Worm (Caenorhabditis elegans): ENCODE measurements around the gene C53A5.11.
A peak's percentile ranks its signal among the peaks of the same experiment; 100 is the strongest.

The C53A5.11 gene

DNA sequence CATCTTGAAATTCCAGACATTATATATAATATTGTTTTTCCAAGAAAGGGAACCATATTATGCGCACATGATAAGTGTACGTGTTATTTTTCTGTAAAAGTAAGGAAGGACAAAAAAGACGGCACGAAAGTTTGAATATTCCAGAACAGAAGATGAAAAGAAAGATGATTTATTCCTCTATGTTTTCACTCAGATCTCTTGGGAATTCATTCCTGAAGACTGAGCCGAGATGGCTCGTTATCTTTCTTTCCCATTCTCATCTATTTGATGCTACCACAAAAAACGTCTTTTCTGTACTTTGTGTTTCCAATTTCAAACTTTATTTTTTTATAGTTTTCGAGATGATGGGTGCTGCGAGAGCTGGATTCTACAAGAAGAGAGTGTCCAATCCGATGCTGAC is 41.1 kb downstream of the C53A5.11 start:
- TF ChIP-seq nhr-76 (tag; optimal IDR thresholded peaks at IDR 0.05) (no peak), lin-38 (GFP tag; IDR thresholded peaks at IDR 0.05) (no peak), hlh-30 (tag; optimal IDR thresholded peaks at IDR 0.05; ENCODE audit: insufficient read depth) (no peak), dmd-6 (GFP tag; IDR thresholded peaks at IDR 0.05) (no peak), unc-62 (GFP tag; optimal IDR thresholded peaks at IDR 0.05 in 1 of 2) (no peak), unc-62 (tag; optimal IDR thresholded peaks at IDR 0.05) (no peak)

DNA sequence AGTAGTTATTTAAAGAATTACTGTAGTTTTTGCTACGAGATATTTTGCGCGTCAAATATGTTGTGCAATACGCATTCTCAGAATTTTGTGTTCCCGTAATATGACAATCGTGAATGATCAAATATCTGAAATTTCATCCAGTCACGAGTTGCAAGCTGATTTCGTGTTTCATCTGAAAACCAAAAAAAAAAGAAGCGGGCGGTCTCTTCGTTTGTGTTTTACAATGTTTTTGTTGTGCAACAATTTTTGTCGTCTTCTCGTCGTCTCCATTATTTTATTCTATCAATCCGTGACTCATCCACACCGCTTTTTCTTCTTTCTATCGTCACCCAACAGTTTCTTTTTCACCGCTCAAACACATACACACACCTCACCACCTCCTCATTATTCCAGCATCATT is 47.0 kb downstream of the C53A5.11 start, which contains the start of gene R11H6.4:
Gene R11H6.4 (plus strand): TSS at position 301 of the 400 bp plus-strand sequence.
- TF ChIP-seq jun-1 (tag; optimal IDR thresholded peaks at IDR 0.05) (no peak), ZK337.2 (GFP tag; IDR thresholded peaks at IDR 0.05) (no peak), T20F7.1 (GFP tag; optimal IDR thresholded peaks at IDR 0.05) (no peak), mxl-2 (GFP tag; conservative IDR thresholded peaks at IDR 0.05) (no peak), nhr-237 (tag; optimal IDR thresholded peaks at IDR 0.05) (no peak), attf-4 (tag; optimal IDR thresholded peaks at IDR 0.05) (no peak), duxl-1 (tag; optimal IDR thresholded peaks at IDR 0.05; ENCODE audit: poor library complexity) (no peak), lim-7 (GFP tag; IDR thresholded peaks at IDR 0.05) (no peak)

DNA sequence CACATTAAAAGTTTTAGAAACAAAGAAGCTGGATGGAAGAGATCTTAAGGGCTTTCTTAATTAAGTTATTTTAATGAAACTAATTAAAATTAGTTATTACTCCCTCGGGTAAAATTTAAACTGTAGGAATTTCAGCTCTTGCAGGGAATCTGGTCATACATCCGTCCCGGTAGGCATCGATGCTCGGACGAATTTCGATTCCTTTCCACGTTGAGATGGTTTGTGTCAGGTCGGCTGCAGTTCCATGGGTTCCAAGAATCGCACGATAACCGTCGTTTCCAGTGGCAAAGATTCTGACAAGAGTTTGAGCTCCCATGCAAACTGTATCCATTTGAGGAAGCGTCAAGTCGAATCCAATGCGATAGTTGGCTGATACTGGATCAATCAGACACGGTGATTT is 48.1 kb downstream of the C53A5.11 start:
- TF ChIP-seq aha-1 (tag) (peak; percentile 57), hlh-11 (tag; optimal IDR thresholded peaks at IDR 0.05) (no peak)

DNA sequence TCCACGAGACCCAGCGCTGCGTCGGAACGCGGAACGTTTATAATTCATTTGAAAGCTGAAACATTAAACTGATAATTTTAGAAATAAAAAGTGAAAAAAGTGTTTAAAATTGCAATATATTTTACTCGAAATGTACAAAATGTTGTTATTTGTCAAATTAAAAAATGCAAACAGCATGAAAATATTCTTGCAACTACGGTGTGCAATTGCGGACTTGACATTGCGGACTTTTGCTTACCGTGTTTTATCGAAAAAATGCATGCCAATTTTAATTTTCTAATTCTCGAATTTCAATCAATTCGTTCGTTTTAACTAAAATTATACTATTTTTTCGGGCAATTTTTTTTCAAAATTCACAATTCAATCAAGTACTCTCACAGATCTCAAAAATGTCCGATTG is 49.5 kb downstream of the C53A5.11 start, which contains the start of the genes R11H6.5 and ccnk-1:
Gene R11H6.5 (minus strand): TSS at position 55 of the 400 bp plus-strand sequence.
Gene ccnk-1 (plus strand): TSS at position 381 of the 400 bp plus-strand sequence.
- TF ChIP-seq nhr-6 (tag; optimal IDR thresholded peaks at IDR 0.05) = peak; percentile 84
- TF ChIP-seq dpl-1 (GFP tag; optimal IDR thresholded peaks at IDR 0.05) = peak; percentile 49
- TF ChIP-seq rbr-2 (tag; optimal IDR thresholded peaks at IDR 0.05) = peak; percentile 18
- no peak for TF ChIP-seq daf-16 (GFP tag; optimal IDR thresholded peaks at IDR 0.05)
- TF ChIP-seq daf-16 (tag; optimal IDR thresholded peaks at IDR 0.05) = no peak
- TF ChIP-seq daf-12 (tag; optimal IDR thresholded peaks at IDR 0.05) = no peak
- TF ChIP-seq lin-38 (GFP tag; IDR thresholded peaks at IDR 0.05) = peak; percentile 9; the same call in 1 of the 2 replicates
- TF ChIP-seq mes-2 (tag; optimal IDR thresholded peaks at IDR 0.05; ENCODE audit: poor library complexity, severe bottlenecking) = peak; percentile 69
- peak; percentile 30 for TF ChIP-seq dve-1 (tag; optimal IDR thresholded peaks at IDR 0.05; ENCODE audit: insufficient read depth)
- TF ChIP-seq lsy-2 (tag; optimal IDR thresholded peaks at IDR 0.05) = peak; percentile 90 to 99
- peak; percentile 43 for TF ChIP-seq hlh-30 (tag; optimal IDR thresholded peaks at IDR 0.05; ENCODE audit: insufficient read depth)
- TF ChIP-seq gei-8 (GFP tag; optimal IDR thresholded peaks at IDR 0.05) = no peak
- no peak for TF ChIP-seq zip-11 (GFP tag; IDR thresholded peaks at IDR 0.05)
- no peak for TF ChIP-seq nhr-10 (tag; optimal IDR thresholded peaks at IDR 0.05)
- TF ChIP-seq skn-1 (tag; optimal IDR thresholded peaks at IDR 0.05) = no peak
- no peak for TF ChIP-seq hif-1 (tag; optimal IDR thresholded peaks at IDR 0.05)
- no peak for TF ChIP-seq nhr-48 (tag; optimal IDR thresholded peaks at IDR 0.05)
- peak; percentile 42 for TF ChIP-seq mep-1 (tag; optimal IDR thresholded peaks at IDR 0.05)
- TF ChIP-seq zfp-2 (tag; optimal IDR thresholded peaks at IDR 0.05) = no peak
- peak in 1 of 2 experiments; percentile 4 for TF ChIP-seq unc-62 (GFP tag; optimal IDR thresholded peaks at IDR 0.05 in 1 of 2)
- TF ChIP-seq unc-62 (tag; optimal IDR thresholded peaks at IDR 0.05) = no peak
- no peak for TF ChIP-seq mxl-3 (GFP tag; optimal IDR thresholded peaks at IDR 0.05)
- TF ChIP-seq mxl-2 (GFP tag; conservative IDR thresholded peaks at IDR 0.05) = no peak
- TF ChIP-seq fos-1 (tag; optimal IDR thresholded peaks at IDR 0.05) = no peak
- TF ChIP-seq ceh-44 (GFP tag; IDR thresholded peaks at IDR 0.05) = no peak
- TF ChIP-seq egl-43 (GFP tag; IDR thresholded peaks at IDR 0.05) = no peak
- no peak for TF ChIP-seq pqm-1 (tag; optimal IDR thresholded peaks at IDR 0.05)
- TF ChIP-seq dmd-9 (GFP tag; IDR thresholded peaks at IDR 0.05) = no peak
- TF ChIP-seq aha-1 (tag) = no peak
- TF ChIP-seq ces-1 (GFP tag; optimal IDR thresholded peaks at IDR 0.05) = no peak
